Worm (Caenorhabditis elegans) whole organism, L1 larva: ENCODE measurements around the gene C14C10.10.
A peak's percentile ranks its signal among the peaks of the same experiment; 100 is the strongest.

ENCODE experiments used
- C16A3.4 ChIP-seq: fragments of 150-350 bp; optimal IDR thresholded peaks from 2 replicates; lab custom pipeline; 2014; ENCODE audit warnings: missing biosample characterization, missing genetic modification characterization
- F16B12.6 ChIP-seq: fragments of 150-350 bp; optimal IDR thresholded peaks from 2 replicates; lab custom pipeline; 2014; ENCODE audit warnings: missing biosample characterization, missing genetic modification characterization
- Y116A8C.19 ChIP-seq: sonication (generic microtip); optimal IDR thresholded peaks from 2 replicates; lab custom pipeline; 2016; ENCODE audit warnings: missing compliant biosample characterization, missing genetic modification characterization, borderline replicate concordance
- ama-1 ChIP-seq: fragments of 150-350 bp; optimal IDR thresholded peaks from 2 replicates; lab custom pipeline; 2014
- blmp-1 ChIP-seq: fragments of 150-350 bp; optimal IDR thresholded peaks from 2 replicates; lab custom pipeline; 2014; ENCODE audit warnings: missing biosample characterization, missing genetic modification characterization
- ceh-82 ChIP-seq, 3 experiments: fragments of 150-350 bp in 1 of 3; sonication (generic microtip) in 2 of 3; optimal IDR thresholded peaks; 2 replicates each; lab custom pipeline; 2014 to 2017; ENCODE audit warnings: missing biosample characterization in 3 of 3, missing genetic modification characterization in 3 of 3
- ceh-90 ChIP-seq: sonication (generic microtip); optimal IDR thresholded peaks from 2 replicates; lab custom pipeline; 2016; ENCODE audit warnings: missing genetic modification characterization, missing compliant biosample characterization
- dpl-1 ChIP-seq, 3 experiments: fragments of 150-350 bp in 2 of 3; sonication (generic microtip) in 1 of 3; optimal IDR thresholded peaks; 2 replicates each; lab custom pipeline; 2014 to 2017; ENCODE audit warnings: missing biosample characterization in 3 of 3, missing genetic modification characterization in 3 of 3, missing genetic modification reagents in 3 of 3
- efl-1 ChIP-seq, 4 experiments: fragments of 150-350 bp; optimal IDR thresholded peaks in 3 of 4; peaks in 1 of 4; 1 replicate in 1 of 4; 2 replicates in 3 of 4; lab custom pipeline; 2014; ENCODE audit warnings: missing biosample characterization in 2 of 4, missing genetic modification characterization in 2 of 4, missing genetic modification reagents in 2 of 4
- egl-27 ChIP-seq, 2 experiments: fragments of 150-350 bp in 1 of 2; sonication (generic microtip); optimal IDR thresholded peaks; 3 replicates each; lab custom pipeline; 2017 to 2018; ENCODE audit warnings: missing biosample characterization in 2 of 2, missing genetic modification characterization in 2 of 2, missing genetic modification reagents in 2 of 2
- elt-3 ChIP-seq, 6 experiments: fragments of 150-350 bp in 1 of 6; sonication (generic microtip); optimal IDR thresholded peaks; 2 replicates each; lab custom pipeline; 2017 to 2018; ENCODE audit warnings: missing biosample characterization in 6 of 6, missing genetic modification characterization in 6 of 6, inconsistent platforms in 1 of 6
- fkh-10 ChIP-seq: sonication (generic microtip); optimal IDR thresholded peaks from 2 replicates; lab custom pipeline; 2017; ENCODE audit warnings: missing biosample characterization, missing genetic modification reagents, missing genetic modification characterization
- fkh-4 ChIP-seq: sonication (generic microtip); optimal IDR thresholded peaks from 2 replicates; lab custom pipeline; 2016; ENCODE audit warnings: missing compliant biosample characterization, missing genetic modification characterization, borderline replicate concordance
- grh-1 ChIP-seq: fragments of 200-800 bp; sonication (Bioruptor generic); IDR thresholded peaks from 2 replicates; pipeline ENCODE4 v1.3.6; 2022; ENCODE audit warnings: missing genetic modification reagents, missing genetic modification characterization, missing compliant biosample characterization
- hlh-4 ChIP-seq: sonication (generic microtip); optimal IDR thresholded peaks from 2 replicates; lab custom pipeline; 2016; ENCODE audit warnings: mild to moderate bottlenecking, missing genetic modification characterization, missing compliant biosample characterization
- hpl-2 ChIP-seq: fragments of 150-350 bp; optimal IDR thresholded peaks from 2 replicates; lab custom pipeline; 2014; ENCODE audit warnings: missing biosample characterization, missing genetic modification reagents, missing genetic modification characterization
- lin-13 ChIP-seq: fragments of 150-350 bp; optimal IDR thresholded peaks from 2 replicates; lab custom pipeline; 2014; ENCODE audit warnings: missing biosample characterization, missing genetic modification reagents, missing genetic modification characterization
- lin-14 ChIP-seq: fragments of 200-800 bp; sonication (Bioruptor generic); optimal IDR thresholded peaks from 2 replicates; lab custom pipeline; 2018; ENCODE audit warnings: mild to moderate bottlenecking, missing genetic modification characterization, moderate library complexity, missing compliant biosample characterization
- lin-15B ChIP-seq: fragments of 150-350 bp; sonication (generic microtip); optimal IDR thresholded peaks from 3 replicates; lab custom pipeline; 2014; ENCODE audit warnings: missing biosample characterization, missing genetic modification characterization
- lin-35 ChIP-seq, 2 experiments: fragments of 150-350 bp; optimal IDR thresholded peaks; 2 replicates each; lab custom pipeline; 2014; ENCODE audit warnings: missing biosample characterization in 2 of 2, missing genetic modification characterization in 2 of 2, missing genetic modification reagents in 2 of 2
- lir-3 ChIP-seq: sonication (generic microtip); optimal IDR thresholded peaks from 2 replicates; lab custom pipeline; 2016; ENCODE audit warnings: mild to moderate bottlenecking, missing genetic modification characterization, moderate library complexity, missing compliant biosample characterization; ENCODE audit not compliant: poor library complexity
- lsy-2 ChIP-seq, 2 experiments: fragments of 150-350 bp; optimal IDR thresholded peaks; 2 replicates each; lab custom pipeline; 2014; ENCODE audit warnings: missing biosample characterization in 2 of 2, missing genetic modification characterization in 2 of 2
- mdl-1 ChIP-seq, 2 experiments: fragments of 150-350 bp; optimal IDR thresholded peaks; 2 replicates each; lab custom pipeline; 2014 to 2017; ENCODE audit warnings: missing biosample characterization in 2 of 2, missing genetic modification characterization in 2 of 2, inconsistent platforms in 1 of 2
- mep-1 ChIP-seq: fragments of 150-350 bp; optimal IDR thresholded peaks from 2 replicates; lab custom pipeline; 2014; ENCODE audit warnings: missing biosample characterization, missing genetic modification characterization
- nhr-19 ChIP-seq: fragments of 200-800 bp; sonication (Bioruptor generic); conservative IDR thresholded peaks from 2 replicates; pipeline ENCODE4 v1.3.6; 2022; ENCODE audit warnings: missing genetic modification characterization, missing compliant biosample characterization
- nhr-20 ChIP-seq: sonication (generic microtip); optimal IDR thresholded peaks from 2 replicates; lab custom pipeline; 2016; ENCODE audit warnings: mild to moderate bottlenecking, missing genetic modification characterization, missing compliant biosample characterization
- nhr-237 ChIP-seq: fragments of 150-350 bp; optimal IDR thresholded peaks from 2 replicates; lab custom pipeline; 2014; ENCODE audit warnings: missing biosample characterization, missing genetic modification characterization
- nhr-71 ChIP-seq: sonication (generic microtip); optimal IDR thresholded peaks from 2 replicates; lab custom pipeline; 2016; ENCODE audit warnings: mild to moderate bottlenecking, missing genetic modification characterization, moderate library complexity, missing compliant biosample characterization
- nhr-84 ChIP-seq: sonication (generic microtip); optimal IDR thresholded peaks from 2 replicates; lab custom pipeline; 2017; ENCODE audit warnings: missing biosample characterization, missing genetic modification characterization
- nhr-85 ChIP-seq: sonication (generic microtip); peaks from one replicate; lab custom pipeline; 2016; ENCODE audit warnings: missing genetic modification characterization, inconsistent platforms, missing compliant biosample characterization
- nhr-90 ChIP-seq: sonication (generic microtip); optimal IDR thresholded peaks from 2 replicates; lab custom pipeline; 2016; ENCODE audit warnings: mild to moderate bottlenecking, missing genetic modification characterization, missing compliant biosample characterization; ENCODE audit not compliant: poor library complexity
- rnt-1 ChIP-seq: sonication (generic microtip); optimal IDR thresholded peaks from 2 replicates; lab custom pipeline; 2016; ENCODE audit warnings: mild to moderate bottlenecking, missing genetic modification characterization, moderate library complexity, missing compliant biosample characterization
- snu-23 ChIP-seq: sonication (generic microtip); optimal IDR thresholded peaks from 2 replicates; lab custom pipeline; 2016; ENCODE audit warnings: missing genetic modification characterization, missing compliant biosample characterization
- sptf-1 ChIP-seq: fragments of 150-350 bp; optimal IDR thresholded peaks from 2 replicates; lab custom pipeline; 2014; ENCODE audit warnings: missing biosample characterization, missing genetic modification characterization
- tbx-2 ChIP-seq: sonication (generic microtip); optimal IDR thresholded peaks from 2 replicates; lab custom pipeline; 2016; ENCODE audit warnings: missing genetic modification characterization, missing compliant biosample characterization
- tlp-1 ChIP-seq: fragments of 150-350 bp; optimal IDR thresholded peaks from 2 replicates; lab custom pipeline; 2014; ENCODE audit warnings: missing biosample characterization, missing genetic modification characterization
- unc-130 ChIP-seq: fragments of 150-350 bp; optimal IDR thresholded peaks from 2 replicates; lab custom pipeline; 2017; ENCODE audit warnings: missing biosample characterization, missing genetic modification characterization, inconsistent platforms
- unc-30 ChIP-seq: sonication (generic microtip); optimal IDR thresholded peaks from 2 replicates; lab custom pipeline; 2017; ENCODE audit warnings: missing biosample characterization, missing genetic modification characterization
- xbp-1 ChIP-seq: sonication (generic microtip); optimal IDR thresholded peaks from 2 replicates; lab custom pipeline; 2016; ENCODE audit warnings: missing genetic modification characterization, missing compliant biosample characterization
- zag-1 ChIP-seq: fragments of 150-350 bp; optimal IDR thresholded peaks from 2 replicates; lab custom pipeline; 2014; ENCODE audit warnings: missing biosample characterization, missing genetic modification characterization
- zip-4 ChIP-seq: fragments of 200-800 bp; sonication (Bioruptor generic); optimal IDR thresholded peaks from 2 replicates; lab custom pipeline; 2018; ENCODE audit warnings: mild to moderate bottlenecking, missing genetic modification characterization, moderate library complexity, missing compliant biosample characterization
- ztf-4 ChIP-seq: fragments of 150-350 bp; optimal IDR thresholded peaks from 2 replicates; lab custom pipeline; 2014; ENCODE audit warnings: missing biosample characterization, missing genetic modification characterization

C14C10.10 gene

DNA sequence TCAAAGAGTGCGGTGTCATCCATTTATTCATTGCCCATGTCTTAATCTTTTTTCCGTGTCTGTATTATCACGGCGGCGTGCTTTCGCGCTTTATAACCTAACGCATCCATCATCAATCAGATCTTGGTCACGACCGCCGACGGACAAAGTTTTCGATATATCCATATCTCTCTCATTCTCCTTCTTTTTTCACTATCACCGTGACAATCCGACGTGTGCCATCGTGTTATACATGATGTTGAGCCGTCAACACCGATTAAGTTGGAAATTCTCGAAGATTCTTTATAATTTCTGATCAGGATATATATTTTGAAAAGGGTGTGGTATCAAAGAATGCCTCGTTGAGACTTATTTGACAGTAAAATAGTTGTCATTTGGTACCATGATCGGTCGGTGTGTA lies 42.0 kb downstream of the C14C10.10 start (continued):
- peak; percentile 43 for TF ChIP-seq nhr-19 (GFP tag; lab: Robert Waterston, UW)
- TF ChIP-seq elt-3 (tag; optimal IDR thresholded peaks at IDR 0.05; lab: Kevin White, UChicago), result peak; percentile 10 to 90 (median 75)
- TF ChIP-seq mdl-1 (tag; optimal IDR thresholded peaks at IDR 0.05; lab: Kevin White, UChicago), result peak in 1 of 2 experiments; percentile 23
- no peak for TF ChIP-seq egl-27 (tag; optimal IDR thresholded peaks at IDR 0.05; lab: Kevin White, UChicago)
- peak in 1 of 3 experiments; percentile 6 for TF ChIP-seq dpl-1 (GFP tag; optimal IDR thresholded peaks at IDR 0.05; lab: Kevin White, UChicago)
- peak; percentile 87 for TF ChIP-seq blmp-1
- no peak for TF ChIP-seq zag-1
- no peak for TF ChIP-seq ceh-82 (tag; optimal IDR thresholded peaks at IDR 0.05; lab: Kevin White, UChicago)
- peak; percentile 74 for TF ChIP-seq nhr-71 (tag; lab: Kevin White, UChicago)
- TF ChIP-seq nhr-85, result peak; percentile 92
- no peak for TF ChIP-seq unc-30

- TF ChIP-seq unc-130 (tag; lab: Kevin White, UChicago), result peak; percentile 25
- no peak for TF ChIP-seq hlh-4 (tag; lab: Kevin White, UChicago)
- peak; percentile 59 for TF ChIP-seq nhr-71 (tag; lab: Kevin White, UChicago)
- peak; percentile 2 for TF ChIP-seq nhr-90
- peak; percentile 84 for TF ChIP-seq nhr-85
- TF ChIP-seq Y116A8C.19, result no peak
- TF ChIP-seq grh-1 (GFP tag; lab: Robert Waterston, UW), result 0 out of 2 replicates have a peak, but pooled peaks have one; percentile 5
- TF ChIP-seq C16A3.4 (tag; lab: Kevin White, UChicago), result no peak
- peak in 3 of 6 experiments; percentile 32 to 85 (median 59) for TF ChIP-seq elt-3 (tag; optimal IDR thresholded peaks at IDR 0.05; lab: Kevin White, UChicago)
- peak; percentile 37 for TF ChIP-seq tbx-2 (tag; lab: Kevin White, UChicago)
- peak in 1 of 2 experiments; percentile 25 for TF ChIP-seq lsy-2 (tag; optimal IDR thresholded peaks at IDR 0.05; lab: Kevin White, UChicago)
- TF ChIP-seq ceh-90 (tag; lab: Kevin White, UChicago), result no peak
- TF ChIP-seq lin-35 (GFP tag; optimal IDR thresholded peaks at IDR 0.05; lab: Kevin White, UChicago), result peak in 1 of 2 experiments; percentile 9
- peak; percentile 42 for TF ChIP-seq nhr-20 (tag; lab: Kevin White, UChicago)
- peak; percentile 80 for TF ChIP-seq blmp-1
- no peak for TF ChIP-seq tlp-1 (tag; lab: Kevin White, UChicago)
- peak; percentile 30 for TF ChIP-seq snu-23 (GFP tag; lab: Kevin White, UChicago)
- no peak for TF ChIP-seq sptf-1 (tag; lab: Kevin White, UChicago)
- TF ChIP-seq fkh-10 (GFP tag; lab: Kevin White, UChicago), result no peak
- peak; percentile 38 for TF ChIP-seq lin-14 (GFP tag; lab: Kevin White, UChicago)
- peak; percentile 21 for TF ChIP-seq nhr-19 (GFP tag; lab: Robert Waterston, UW)
These were observed 43.1 kb downstream of the C14C10.10 start for ce11 chrV:12555872-12556271.

ce11 chrV:12554172-12555031 lies 44.5 kb downstream of the C14C10.10 start:
- TF ChIP-seq lir-3 (tag; lab: Kevin White, UChicago), result no peak
- no peak for TF ChIP-seq hlh-4 (tag; lab: Kevin White, UChicago)
- peak; percentile 7 to 56 for TF ChIP-seq lsy-2 (tag; optimal IDR thresholded peaks at IDR 0.05; lab: Kevin White, UChicago)
- TF ChIP-seq C16A3.4 (tag; lab: Kevin White, UChicago), result peak; percentile 63
- TF ChIP-seq mdl-1 (tag; optimal IDR thresholded peaks at IDR 0.05; lab: Kevin White, UChicago), result peak in 1 of 2 experiments; percentile 34
- peak; percentile 73 for TF ChIP-seq nhr-90
- peak; percentile 64 for TF ChIP-seq snu-23 (GFP tag; lab: Kevin White, UChicago)
- peak; percentile 74 for TF ChIP-seq nhr-71 (tag; lab: Kevin White, UChicago)
- peak; percentile 6 for TF ChIP-seq ama-1 (lab: Kevin White, UChicago)
- no peak for TF ChIP-seq lin-15B
- TF ChIP-seq nhr-84 (tag; lab: Kevin White, UChicago), result no peak
- peak; percentile 84 for TF ChIP-seq lin-14 (GFP tag; lab: Kevin White, UChicago)
- no peak for TF ChIP-seq Y116A8C.19
- TF ChIP-seq hpl-2 (GFP tag; lab: Kevin White, UChicago), result no peak
- peak; percentile 20 for TF ChIP-seq mep-1 (tag; lab: Kevin White, UChicago)
- TF ChIP-seq tbx-2 (tag; lab: Kevin White, UChicago), result peak; percentile 72
- TF ChIP-seq unc-130 (tag; lab: Kevin White, UChicago), result peak; percentile 64
- no peak for TF ChIP-seq zip-4
- TF ChIP-seq grh-1 (GFP tag; lab: Robert Waterston, UW), result peak; percentile 51; the same call in 1 of the 2 replicates
- TF ChIP-seq lin-35 (GFP tag; optimal IDR thresholded peaks at IDR 0.05; lab: Kevin White, UChicago), result peak in 1 of 2 experiments; percentile 24
- TF ChIP-seq xbp-1 (tag; lab: Kevin White, UChicago), result no peak
- peak; percentile 22 to 98 (median 84) for TF ChIP-seq elt-3 (tag; optimal IDR thresholded peaks at IDR 0.05; lab: Kevin White, UChicago)
- no peak for TF ChIP-seq fkh-4 (tag; lab: Kevin White, UChicago)
- peak; percentile 28 for TF ChIP-seq ztf-4 (tag; lab: Kevin White, UChicago)
- TF ChIP-seq lin-13 (GFP tag; lab: Kevin White, UChicago), result no peak
- peak; percentile 85 for TF ChIP-seq blmp-1
- TF ChIP-seq F16B12.6 (tag; lab: Kevin White, UChicago), result no peak
- no peak for TF ChIP-seq rnt-1 (tag; lab: Kevin White, UChicago)
- peak; percentile 54 for TF ChIP-seq nhr-19 (GFP tag; lab: Robert Waterston, UW)
- no peak for TF ChIP-seq nhr-237 (tag; lab: Kevin White, UChicago)
- TF ChIP-seq efl-1 (optimal IDR thresholded peaks at IDR 0.05; lab: Kevin White, UChicago), result peak in 1 of 2 experiments; percentile 1
- TF ChIP-seq efl-1 (GFP tag; optimal IDR thresholded peaks at IDR 0.05 in 1 of 2; lab: Kevin White, UChicago), result peak in 1 of 2 experiments; percentile 59
